Worm (Caenorhabditis elegans): ENCODE measurements around the gene M02D8.7.
A peak's percentile ranks its signal among the peaks of the same experiment; 100 is the strongest.

The M02D8.7 gene

ce11 chrX:8718153-8718552 is 24.6 kb downstream of the M02D8.7 start:
- TF ChIP-seq cebp-1 (GFP tag; IDR thresholded peaks at IDR 0.05): no peak
- peak; percentile 7 for TF ChIP-seq cebp-1 (tag; optimal IDR thresholded peaks at IDR 0.05)
- 0 out of 2 replicates have a peak, but pooled peaks have one; percentile 30 for TF ChIP-seq Y79H2A.3 (GFP tag; conservative IDR thresholded peaks at IDR 0.05)
- TF ChIP-seq Y56A3A.18 (GFP tag; IDR thresholded peaks at IDR 0.05): 0 out of 2 replicates have a peak, but pooled peaks have one; percentile 33
- TF ChIP-seq ztf-18 (tag; optimal IDR thresholded peaks at IDR 0.05): no peak
- 0 out of 2 replicates have a peak, but pooled peaks have one; percentile 63 for TF ChIP-seq let-526 (GFP tag; IDR thresholded peaks at IDR 0.05)

ce11 chrX:8716822-8717221 is 26.0 kb downstream of the M02D8.7 start, which contains the start of gene F53A9.7:
TSS of gene F53A9.7 (minus strand) at chrX:8716922.
- TF ChIP-seq atf-7 (tag; optimal IDR thresholded peaks at IDR 0.05) (no peak), hsf-1 (GFP tag; IDR thresholded peaks at IDR 0.05) (no peak), aptf-2 (GFP tag; conservative IDR thresholded peaks at IDR 0.05) (no peak), snpc-1.1 (tag; optimal IDR thresholded peaks at IDR 0.05; ENCODE audit: insufficient read depth) (no peak), ceh-79 (tag; optimal IDR thresholded peaks at IDR 0.05) (no peak), F55B11.4 (tag; optimal IDR thresholded peaks at IDR 0.05; ENCODE audit: borderline replicate concordance, insufficient read depth) (no peak), F49E8.2 (tag; optimal IDR thresholded peaks at IDR 0.05; ENCODE audit: insufficient read depth) (no peak), mel-28 (tag; optimal IDR thresholded peaks at IDR 0.05; ENCODE audit: borderline replicate concordance) (no peak), lsl-1 (GFP tag; optimal IDR thresholded peaks at IDR 0.05) (no peak), madf-6 (GFP tag; IDR thresholded peaks at IDR 0.05) (no peak), chd-7 (tag; optimal IDR thresholded peaks at IDR 0.05) (no peak), dpff-1 (tag; optimal IDR thresholded peaks at IDR 0.05) (no peak)

ce11 chrX:8714845-8715244 is 28.0 kb downstream of the M02D8.7 start:
- TF ChIP-seq ceh-79 (tag; optimal IDR thresholded peaks at IDR 0.05): no peak
- peak; percentile 5 for TF ChIP-seq nhr-80 (tag; optimal IDR thresholded peaks at IDR 0.05)

- peak; percentile 4 for TF ChIP-seq nhr-80 (tag; optimal IDR thresholded peaks at IDR 0.05)
- no peak for TF ChIP-seq egl-18 (GFP tag; IDR thresholded peaks at IDR 0.05)
Measured at ce11 chrX:8713754-8714295, 29.0 kb downstream of the M02D8.7 start, which contains the start of gene F53A9.6. TSS of gene F53A9.6 (minus strand) at chrX:8713804.

- TF ChIP-seq let-607 (tag; optimal IDR thresholded peaks at IDR 0.05) (no peak), somi-1 (GFP tag; optimal IDR thresholded peaks at IDR 0.05) (no peak), cebp-1 (GFP tag; IDR thresholded peaks at IDR 0.05) (no peak), cebp-1 (tag; optimal IDR thresholded peaks at IDR 0.05) (peak; percentile 25), nhr-179 (tag; optimal IDR thresholded peaks at IDR 0.05) (no peak), unc-62 (GFP tag; optimal IDR thresholded peaks at IDR 0.05) (peak; percentile 11), attf-6 (GFP tag; IDR thresholded peaks at IDR 0.05) (no peak), nhr-80 (tag; optimal IDR thresholded peaks at IDR 0.05) (peak; percentile 72), F10E7.11 (tag; optimal IDR thresholded peaks at IDR 0.05) (no peak), F49E8.2 (tag; optimal IDR thresholded peaks at IDR 0.05; ENCODE audit: insufficient read depth) (no peak)
Measured at ce11 chrX:8712662-8713061, 30.1 kb downstream of the M02D8.7 start.

- TF ChIP-seq unc-62 (GFP tag; optimal IDR thresholded peaks at IDR 0.05) (peak; percentile 72), nhr-120 (GFP tag; IDR thresholded peaks at IDR 0.05) (no peak)
Measured at ce11 chrX:8711141-8711645, 31.6 kb downstream of the M02D8.7 start, which contains the start of gene F53A9.1. TSS of gene F53A9.1 (plus strand) at chrX:8711595.

All from whole organism, young adult.